Fruit fly (Drosophila melanogaster): ENCODE results near the gene CG34177.

DNA sequence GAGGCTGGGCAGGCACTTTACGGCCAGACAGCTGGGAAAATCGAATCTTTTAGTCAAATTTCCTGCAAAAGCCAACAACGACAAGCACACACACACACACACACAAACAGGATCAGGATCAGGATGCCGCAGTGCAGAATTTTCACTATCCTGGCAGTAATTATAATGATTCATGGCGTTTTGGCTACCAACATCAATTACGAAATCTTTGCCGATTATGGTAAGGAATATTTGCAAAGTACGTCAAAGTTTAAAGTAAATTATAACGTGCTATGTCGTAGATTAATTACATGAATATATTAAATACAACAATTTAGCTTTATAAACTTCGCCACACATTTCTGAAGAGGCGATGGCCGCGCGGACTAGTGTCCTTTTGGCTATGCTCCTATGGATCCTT, at the start of gene CG34177, which contains the start of gene CG34178:
- TF ChIP-seq CG7045 (GFP tag; optimal IDR thresholded peaks at IDR 0.05) (no peak), toe (GFP tag; optimal IDR thresholded peaks at IDR 0.05) (no peak), bab1 (GFP tag; optimal IDR thresholded peaks at IDR 0.05) (no peak), kay (GFP tag; ENCODE audit: borderline replicate concordance) (no peak), pad (GFP tag; optimal IDR thresholded peaks at IDR 0.05) (no peak)

Measured in whole organism, adult.